Worm (Caenorhabditis elegans) whole organism, midembryonic: ENCODE data around the gene W03F8.6.

ENCODE experiments used
- T22C8.4 ChIP-seq: fragments of 200-800 bp; sonication (Bioruptor generic); IDR thresholded peaks from 2 replicates; pipeline ENCODE4 v1.3.6; 2022; ENCODE audit warnings: missing genetic modification characterization, missing compliant biosample characterization
- cog-1 ChIP-seq: sonication (generic microtip); optimal IDR thresholded peaks from 2 replicates; lab custom pipeline; 2016; ENCODE audit warnings: missing genetic modification characterization, missing compliant biosample characterization
- flt-1 ChIP-seq: fragments of 200-800 bp; sonication (Bioruptor generic); IDR thresholded peaks from 2 replicates; pipeline ENCODE4 v1.3.6; 2022; ENCODE audit warnings: missing genetic modification characterization, missing compliant biosample characterization
- klf-2 ChIP-seq: fragments of 200-800 bp; sonication (Bioruptor generic); conservative IDR thresholded peaks from 2 replicates; pipeline ENCODE4 v1.3.6; 2022; ENCODE audit warnings: missing genetic modification reagents, missing genetic modification characterization, missing compliant biosample characterization
- ref-1 ChIP-seq: fragments of 200-800 bp; sonication (Bioruptor generic); conservative IDR thresholded peaks from 2 replicates; pipeline ENCODE4 v1.3.6; 2022; ENCODE audit warnings: missing genetic modification reagents, missing genetic modification characterization, missing compliant biosample characterization
- tab-1 ChIP-seq: fragments of 200-800 bp; sonication (Bioruptor generic); IDR thresholded peaks from 2 replicates; pipeline ENCODE4 v1.3.6; 2022; ENCODE audit warnings: missing genetic modification characterization, missing compliant biosample characterization
- ztf-23 ChIP-seq: fragments of 200-800 bp; sonication (Bioruptor generic); IDR thresholded peaks from 2 replicates; pipeline ENCODE4 v1.3.6; 2022; ENCODE audit warnings: missing genetic modification reagents, missing genetic modification characterization, missing compliant biosample characterization
- ztf-29 ChIP-seq: fragments of 200-800 bp; sonication (Bioruptor generic); IDR thresholded peaks from 2 replicates; pipeline ENCODE4 v1.3.6; 2022; ENCODE audit warnings: missing genetic modification reagents, missing genetic modification characterization, missing compliant biosample characterization

ce11 chrIV:5166030-5166429 is 20.4 kb downstream of the W03F8.6 start, which contains the start of gene ptp-5.1:
- TF ChIP-seq cog-1 (tag; lab: Kevin White, UChicago): no peak
- no peak for TF ChIP-seq flt-1 (GFP tag; lab: Robert Waterston, UW)
- no peak for TF ChIP-seq ztf-23
- no peak for TF ChIP-seq ref-1 (GFP tag; lab: Robert Waterston, UW)
- TF ChIP-seq ztf-29 (GFP tag; lab: Robert Waterston, UW): no peak
- TF ChIP-seq tab-1: no peak
- TF ChIP-seq T22C8.4 (GFP tag; lab: Robert Waterston, UW): no peak
- no peak for TF ChIP-seq klf-2 (GFP tag; lab: Robert Waterston, UW)
